Worm (Caenorhabditis elegans) whole organism, L2 larva: ENCODE data around the gene acbp-8.
"Not testable (repeated sequence)": the region's sequence is repeated elsewhere in the genome, so short reads cannot be mapped to it uniquely, and the experiment has no call there.

Experiments used
- alr-1 ChIP-seq: fragments of 150-350 bp; optimal IDR thresholded peaks from 2 replicates; lab custom pipeline; 2014; ENCODE audit warnings: missing biosample characterization, missing genetic modification characterization
- ama-1 ChIP-seq: fragments of 150-350 bp; optimal IDR thresholded peaks from 2 replicates; lab custom pipeline; 2018; ENCODE audit warnings: inconsistent platforms
- blmp-1 ChIP-seq: sonication (generic microtip); optimal IDR thresholded peaks from 2 replicates; lab custom pipeline; 2017; ENCODE audit warnings: missing genetic modification characterization, mild to moderate bottlenecking, missing compliant biosample characterization, antibody characterized with exemption, moderate library complexity; ENCODE audit not compliant: insufficient read depth
- elt-3 ChIP-seq: sonication (generic microtip); optimal IDR thresholded peaks from 2 replicates; lab custom pipeline; 2017; ENCODE audit warnings: missing biosample characterization, missing genetic modification characterization
- lin-39 ChIP-seq: fragments of 150-350 bp; optimal IDR thresholded peaks from 2 replicates; lab custom pipeline; 2014; ENCODE audit warnings: missing biosample characterization, missing genetic modification reagents, missing genetic modification characterization
- nhr-11 ChIP-seq: fragments of 150-350 bp; optimal IDR thresholded peaks from 2 replicates; lab custom pipeline; 2014; ENCODE audit warnings: missing biosample characterization, missing genetic modification characterization
- nhr-237 ChIP-seq: fragments of 150-350 bp; optimal IDR thresholded peaks from 2 replicates; lab custom pipeline; 2014; ENCODE audit warnings: missing biosample characterization, missing genetic modification characterization
- nhr-25 ChIP-seq: fragments of 150-350 bp; sonication (generic microtip); optimal IDR thresholded peaks from 3 replicates; lab custom pipeline; 2014; ENCODE audit warnings: missing biosample characterization, missing genetic modification characterization
- snpc-4 ChIP-seq: fragments of 150-350 bp; optimal IDR thresholded peaks from 2 replicates; lab custom pipeline; 2014; ENCODE audit warnings: missing biosample characterization, missing genetic modification characterization
- zag-1 ChIP-seq: fragments of 150-350 bp; optimal IDR thresholded peaks from 2 replicates; lab custom pipeline; 2014; ENCODE audit warnings: missing biosample characterization, missing genetic modification characterization
- ztf-4 ChIP-seq: fragments of 150-350 bp; optimal IDR thresholded peaks from 2 replicates; lab custom pipeline; 2014; ENCODE audit warnings: missing biosample characterization, missing genetic modification characterization

DNA sequence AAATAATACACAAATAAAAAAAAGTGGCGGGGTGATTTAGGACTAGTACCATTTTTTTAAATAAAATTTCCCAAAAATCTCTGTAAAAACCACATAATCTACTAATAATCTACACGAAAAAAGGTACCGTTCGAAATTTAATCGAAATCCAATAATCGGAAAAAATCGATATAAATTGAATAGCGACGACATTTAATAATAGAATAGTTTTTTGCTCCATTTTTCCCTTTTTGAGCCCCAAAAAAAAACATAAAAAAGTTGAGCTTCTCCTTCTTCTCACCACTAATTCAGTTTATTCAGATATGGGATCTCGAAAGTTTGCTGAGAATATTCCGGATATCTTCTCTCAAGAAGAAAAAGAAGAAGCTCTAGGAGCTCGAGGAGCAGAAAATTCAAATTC is 21.1 kb upstream of the acbp-8 start, which contains the start of gene Y71H2B.5:
- TF ChIP-seq nhr-237 (tag; lab: Kevin White, UChicago); alr-1; blmp-1 (tag; lab: Kevin White, UChicago); elt-3 (tag; lab: Kevin White, UChicago); ztf-4 (tag; lab: Kevin White, UChicago); zag-1; ama-1 (lab: Kevin White, UChicago); nhr-11 (tag; lab: Kevin White, UChicago); lin-39 (tag; lab: Kevin White, UChicago); snpc-4 (tag; lab: Kevin White, UChicago); nhr-25: not testable (repeated sequence)
